ENCODE assay signal across 1 fruit fly cellular context in the genomic region with DNA sequence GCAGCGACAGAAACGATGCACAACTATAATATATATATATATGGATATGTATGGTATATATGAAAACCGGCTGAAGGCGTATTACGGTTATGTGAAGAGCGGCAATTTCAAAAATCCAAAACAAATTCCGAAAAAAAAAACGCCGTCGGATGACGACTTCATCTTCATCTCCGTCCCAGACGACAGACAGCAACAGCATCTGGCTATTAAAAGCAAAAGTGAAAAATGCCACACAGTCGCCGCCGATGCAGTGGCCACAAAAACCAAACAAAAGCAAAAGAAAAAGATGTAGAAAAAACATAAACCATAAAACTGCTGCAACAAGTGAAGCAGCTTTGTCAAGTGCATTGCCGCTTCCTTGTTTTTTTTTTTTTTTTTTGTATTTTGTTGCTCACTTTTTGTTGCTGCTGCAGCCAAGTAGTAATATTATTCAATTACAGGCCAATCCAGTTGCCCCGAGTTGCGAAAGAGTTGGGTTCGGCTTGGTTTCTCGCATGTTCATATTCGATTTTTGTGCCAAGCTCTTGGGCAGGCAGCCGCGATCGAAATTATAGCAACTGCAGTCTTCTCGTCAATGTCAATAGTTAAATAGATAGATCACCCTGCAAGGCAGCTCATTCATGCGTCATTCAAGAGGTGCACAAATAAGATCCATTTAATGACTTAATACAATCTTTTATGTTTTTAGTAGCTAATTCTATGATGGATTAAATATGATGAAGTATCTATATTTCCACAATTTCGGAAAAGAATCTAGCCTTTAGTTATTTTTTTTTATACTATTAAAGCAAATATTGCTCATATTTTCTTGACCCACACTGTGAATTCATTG.
TF ChIP-seq lines count a peak whose summit lies in the region.

No protein-coding gene starts in this region.

TF ChIP-seq in whole organism, embryonic, 481 proteins besides CTCF, POLR2A, EP300 and RAD21 (continued from another document):
- TF ChIP-seq chn (GFP tag; optimal IDR thresholded peaks at IDR 0.05; lab: Kevin White, UChicago) (no peak), CG17328 (GFP tag; IDR thresholded peaks at IDR 0.05; lab: Robert Waterston, UW) (no peak), D19B (GFP tag; optimal IDR thresholded peaks at IDR 0.05; lab: Kevin White, UChicago) (no peak), Opbp (GFP tag; IDR thresholded peaks at IDR 0.05; lab: Robert Waterston, UW; ENCODE audit: partially characterized antibody) (no peak), E2f1 (GFP tag; IDR thresholded peaks at IDR 0.05; lab: Robert Waterston, UW) (no peak), Xrp1 (GFP tag; IDR thresholded peaks at IDR 0.05; lab: Robert Waterston, UW) (no peak), Hr51 (GFP tag; optimal IDR thresholded peaks at IDR 0.05; lab: Kevin White, UChicago) (peak in 1 of 2 experiments; percentile 48), pb (GFP tag; optimal IDR thresholded peaks at IDR 0.05; lab: Kevin White, UChicago) (no peak), knrl (GFP tag; IDR thresholded peaks at IDR 0.05; lab: Robert Waterston, UW; ENCODE audit: partially characterized antibody) (no peak), CG17912 (GFP tag; optimal IDR thresholded peaks at IDR 0.05; lab: Kevin White, UChicago) (no peak), dpn (GFP tag; optimal IDR thresholded peaks at IDR 0.05; lab: Kevin White, UChicago) (no peak), ci (GFP tag; IDR thresholded peaks at IDR 0.05; lab: Robert Waterston, UW) (peak; percentile 40; the same call in 1 of the 3 replicates), CG3065 (GFP tag; optimal IDR thresholded peaks at IDR 0.05; lab: Kevin White, UChicago) (no peak), pan (optimal IDR thresholded peaks at IDR 0.05; lab: Kevin White, UChicago) (no peak), pan (GFP tag; optimal IDR thresholded peaks at IDR 0.05 in 1 of 2, IDR thresholded peaks at IDR 0.05 in 1 of 2) (peak in 1 of 2 experiments; percentile 21), CkIIα-i1 (GFP tag; IDR thresholded peaks at IDR 0.05; lab: Robert Waterston, UW) (no peak), pum (GFP tag; optimal IDR thresholded peaks at IDR 0.05; lab: Kevin White, UChicago) (no peak), Drgx (GFP tag; IDR thresholded peaks at IDR 0.05; lab: Robert Waterston, UW) (peak; percentile 67), sna (GFP tag; IDR thresholded peaks at IDR 0.05; lab: Robert Waterston, UW; ENCODE audit: partially characterized antibody) (no peak), stwl (tag; optimal IDR thresholded peaks at IDR 0.05; lab: Kevin White, UChicago) (no peak), Scr (GFP tag; IDR thresholded peaks at IDR 0.05; lab: Robert Waterston, UW; ENCODE audit: partially characterized antibody) (no peak), sr (GFP tag; IDR thresholded peaks at IDR 0.05; lab: Robert Waterston, UW) (no peak), fd3F (GFP tag; optimal IDR thresholded peaks at IDR 0.05; lab: Kevin White, UChicago) (no peak), inv (GFP tag; IDR thresholded peaks at IDR 0.05; lab: Robert Waterston, UW; ENCODE audit: partially characterized antibody) (no peak), ssp (GFP tag; IDR thresholded peaks at IDR 0.05; lab: Robert Waterston, UW) (no peak), tio (GFP tag; optimal IDR thresholded peaks at IDR 0.05; lab: Kevin White, UChicago) (no peak), CG17802 (tag; optimal IDR thresholded peaks at IDR 0.05; lab: Kevin White, UChicago) (no peak), seq (GFP tag; IDR thresholded peaks at IDR 0.05; lab: Robert Waterston, UW) (no peak), Atf-2 (GFP tag; optimal IDR thresholded peaks at IDR 0.05; lab: Kevin White, UChicago) (no peak), Hmx (GFP tag; optimal IDR thresholded peaks at IDR 0.05; lab: Kevin White, UChicago) (no peak), ATbp (GFP tag; optimal IDR thresholded peaks at IDR 0.05; lab: Kevin White, UChicago) (peak; percentile 40), BtbVII (GFP tag; optimal IDR thresholded peaks at IDR 0.05; lab: Kevin White, UChicago) (no peak), Dbx (GFP tag; IDR thresholded peaks at IDR 0.05; lab: Robert Waterston, UW) (no peak), ERR (GFP tag; optimal IDR thresholded peaks at IDR 0.05; lab: Kevin White, UChicago) (no peak), CG13894 (tag; optimal IDR thresholded peaks at IDR 0.05; lab: Kevin White, UChicago) (no peak), jigr1 (GFP tag; IDR thresholded peaks at IDR 0.05; lab: Robert Waterston, UW) (no peak), Stat92E (GFP tag; optimal IDR thresholded peaks at IDR 0.05; lab: Kevin White, UChicago) (no peak), gem (tag; optimal IDR thresholded peaks at IDR 0.05; lab: Kevin White, UChicago) (peak; percentile 52), CG32532 (GFP tag; IDR thresholded peaks at IDR 0.05; lab: Robert Waterston, UW) (no peak), z (GFP tag; IDR thresholded peaks at IDR 0.05; lab: Robert Waterston, UW) (no peak), CG5953 (GFP tag; IDR thresholded peaks at IDR 0.05; lab: Robert Waterston, UW) (0 out of 2 replicates have a peak, but pooled peaks have one; percentile 35), CG9727 (GFP tag; optimal IDR thresholded peaks at IDR 0.05; lab: Kevin White, UChicago) (no peak), BEAF-32 (GFP tag; optimal IDR thresholded peaks at IDR 0.05; lab: Kevin White, UChicago) (no peak), Eip74EF (GFP tag; optimal IDR thresholded peaks at IDR 0.05; lab: Kevin White, UChicago) (no peak), h (optimal IDR thresholded peaks at IDR 0.05; lab: Kevin White, UChicago) (no peak), CG6689 (GFP tag; IDR thresholded peaks at IDR 0.05; lab: Robert Waterston, UW) (peak; percentile 23; the same call in 1 of the 2 replicates), slp2 (GFP tag; optimal IDR thresholded peaks at IDR 0.05; lab: Kevin White, UChicago) (no peak), CG14014 (GFP tag; IDR thresholded peaks at IDR 0.05; lab: Robert Waterston, UW) (no peak), dimm (GFP tag; IDR thresholded peaks at IDR 0.05; lab: Robert Waterston, UW) (no peak), CG15601 (tag; optimal IDR thresholded peaks at IDR 0.05; lab: Kevin White, UChicago) (no peak), CG7357 (GFP tag; IDR thresholded peaks at IDR 0.05; lab: Robert Waterston, UW) (no peak), wek (GFP tag; optimal IDR thresholded peaks at IDR 0.05; lab: Kevin White, UChicago) (no peak), CG1647 (GFP tag; optimal IDR thresholded peaks at IDR 0.05; lab: Kevin White, UChicago) (no peak), so (GFP tag; IDR thresholded peaks at IDR 0.05; lab: Robert Waterston, UW) (no peak), sens (GFP tag; lab: Kevin White, UChicago) (peak; percentile 75)
TF ChIP-seq in whole organism, embryonic: peak in this region for 42.
